Fruit fly (Drosophila melanogaster): Measurements from ENCODE around the gene PolI.

Gene PolI

DNA sequence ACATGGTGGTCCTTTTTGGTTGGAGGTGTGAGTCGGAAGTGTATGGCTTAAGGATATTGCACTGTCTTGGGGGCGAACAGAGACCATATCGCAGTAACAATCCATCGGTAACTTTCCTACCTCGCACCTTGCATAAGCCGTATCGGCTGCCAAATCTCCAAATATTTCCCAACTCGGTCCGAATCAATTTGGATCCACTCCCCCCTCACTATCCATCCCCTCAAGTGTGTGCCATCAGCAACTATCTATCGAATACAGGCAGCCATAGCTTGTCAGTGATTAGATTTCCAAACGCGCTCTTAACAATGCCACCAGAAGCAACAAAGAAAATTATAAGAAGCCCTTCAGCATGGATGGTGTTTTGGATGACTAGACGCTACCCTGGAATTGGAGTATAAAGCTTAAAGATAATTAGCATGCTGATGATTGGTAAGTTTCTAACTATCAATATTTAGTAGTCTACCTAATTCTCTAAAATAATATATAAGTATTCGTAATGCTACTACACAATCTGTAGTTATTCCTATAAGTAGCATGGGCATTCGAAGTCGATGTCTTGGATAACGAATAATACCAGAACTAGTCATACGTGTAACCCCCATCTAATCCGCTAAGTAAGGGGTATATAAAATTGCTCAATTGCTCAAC is 26.6 kb upstream of the PolI start:
- TF ChIP-seq psq (optimal IDR thresholded peaks at IDR 0.05): no peak
- TF ChIP-seq Sin3A (optimal IDR thresholded peaks at IDR 0.05): no peak
- TF ChIP-seq Myc (optimal IDR thresholded peaks at IDR 0.05): no peak
- no peak for TF ChIP-seq ttk (optimal IDR thresholded peaks at IDR 0.05)
- TF ChIP-seq insv (optimal IDR thresholded peaks at IDR 0.05): no peak
- TF ChIP-seq h (optimal IDR thresholded peaks at IDR 0.05): no peak

DNA sequence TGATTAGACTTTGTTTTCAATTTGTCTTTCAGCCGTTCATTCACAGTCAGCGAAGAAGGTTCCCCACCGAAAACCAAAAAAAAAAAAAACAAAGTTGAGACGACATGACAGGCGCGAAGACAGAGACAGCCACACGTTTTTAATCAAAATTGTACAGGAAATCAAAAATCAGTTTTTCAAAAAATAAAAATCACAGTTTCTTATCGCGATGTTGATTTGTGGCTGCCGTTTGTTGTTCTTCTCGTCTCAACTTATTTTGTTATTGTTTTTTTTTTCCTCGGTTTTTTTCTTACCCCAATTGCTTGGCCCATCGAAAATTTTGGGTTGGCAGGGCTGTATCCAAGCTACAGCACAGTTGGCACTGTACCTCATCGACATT is 26.0 kb upstream of the PolI start:
- no peak for TF ChIP-seq psq (optimal IDR thresholded peaks at IDR 0.05)
- no peak for TF ChIP-seq insv (optimal IDR thresholded peaks at IDR 0.05)
- TF ChIP-seq Myc (optimal IDR thresholded peaks at IDR 0.05): no peak
- TF ChIP-seq h (optimal IDR thresholded peaks at IDR 0.05): no peak
- TF ChIP-seq Sin3A (optimal IDR thresholded peaks at IDR 0.05): no peak
- no peak for TF ChIP-seq ttk (optimal IDR thresholded peaks at IDR 0.05)

DNA sequence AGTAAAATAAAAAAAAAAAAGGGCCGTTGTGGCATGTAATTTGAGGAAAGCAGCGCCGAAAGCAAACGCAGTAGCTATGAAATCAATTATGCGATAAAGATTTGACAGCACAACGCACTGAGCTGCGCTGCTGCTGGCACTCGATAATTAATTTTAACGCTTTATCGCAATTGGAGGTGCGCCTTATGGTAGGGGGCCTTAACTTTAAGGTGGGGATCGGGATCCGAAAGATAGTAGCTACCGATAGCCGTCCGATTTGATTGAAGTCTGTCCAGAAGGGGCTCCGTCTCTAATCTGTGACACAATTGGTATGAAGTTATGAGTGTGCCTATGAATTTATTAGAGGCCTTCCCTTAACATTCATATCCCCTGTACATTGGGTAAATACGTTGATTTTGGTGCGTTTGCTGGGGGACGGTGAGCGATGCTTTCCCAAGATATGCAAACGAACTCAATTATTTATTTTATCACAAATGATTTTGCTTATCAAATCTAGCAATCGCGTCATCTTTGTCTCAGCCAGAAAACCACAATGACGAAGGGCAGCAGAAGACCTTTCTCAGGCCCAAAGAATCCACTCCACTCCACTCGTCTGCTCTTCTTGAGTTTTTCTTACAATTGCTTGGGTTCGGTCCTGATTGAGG is 24.8 kb upstream of the PolI start:
- no peak for TF ChIP-seq Sin3A (optimal IDR thresholded peaks at IDR 0.05)

DNA sequence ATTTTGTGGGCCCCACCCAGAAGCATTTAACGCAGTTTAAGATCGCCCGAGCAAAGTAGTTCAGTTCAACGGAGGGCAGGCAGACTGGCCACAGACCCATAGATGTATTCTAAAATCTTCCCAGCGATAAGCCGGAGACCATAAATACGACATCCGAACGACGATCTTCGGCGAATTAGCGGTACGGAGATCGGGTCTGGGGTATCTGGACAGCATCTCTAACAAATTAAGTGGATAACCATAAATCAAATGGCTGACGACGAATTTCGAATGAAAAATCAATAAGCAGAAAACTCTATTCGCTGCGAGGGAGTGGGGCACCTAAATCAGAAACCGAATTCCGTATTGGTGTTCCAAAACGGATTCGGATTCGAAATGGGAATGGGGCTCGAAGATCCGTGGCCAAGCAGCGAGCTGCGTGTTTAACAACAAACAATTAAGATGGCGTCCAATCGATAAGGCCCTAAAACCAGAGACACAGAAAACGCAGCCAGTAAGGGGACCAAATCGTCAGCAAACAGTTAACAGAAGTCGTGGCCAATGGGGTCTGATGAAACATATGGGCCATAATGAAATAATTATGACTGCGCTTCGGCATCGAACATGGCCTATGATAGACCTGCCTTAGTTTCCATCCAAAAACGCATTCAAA is 22.3 kb upstream of the PolI start:
- TF ChIP-seq psq (optimal IDR thresholded peaks at IDR 0.05) (no peak), h (optimal IDR thresholded peaks at IDR 0.05) (no peak), insv (optimal IDR thresholded peaks at IDR 0.05) (no peak)

DNA sequence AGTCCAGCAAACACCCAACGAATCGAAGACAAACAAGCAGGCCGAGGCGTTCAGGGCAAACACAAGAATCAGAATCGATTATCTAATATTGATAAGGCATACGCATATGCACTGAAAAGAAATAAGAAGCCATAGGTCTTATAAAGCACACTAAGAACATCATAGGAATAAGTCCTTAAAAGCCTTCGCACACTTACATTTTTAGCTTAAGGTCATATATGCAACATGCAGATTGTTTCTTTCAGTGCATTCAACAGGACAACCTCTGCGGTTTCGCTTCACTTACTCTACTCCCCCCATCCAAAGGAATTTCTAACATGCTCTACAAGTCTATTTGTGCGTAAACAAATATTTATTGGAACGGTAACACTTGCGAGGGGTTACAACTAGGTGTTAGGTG is 20.7 kb upstream of the PolI start:
- TF ChIP-seq Sin3A (optimal IDR thresholded peaks at IDR 0.05) (no peak), psq (optimal IDR thresholded peaks at IDR 0.05) (no peak)

DNA sequence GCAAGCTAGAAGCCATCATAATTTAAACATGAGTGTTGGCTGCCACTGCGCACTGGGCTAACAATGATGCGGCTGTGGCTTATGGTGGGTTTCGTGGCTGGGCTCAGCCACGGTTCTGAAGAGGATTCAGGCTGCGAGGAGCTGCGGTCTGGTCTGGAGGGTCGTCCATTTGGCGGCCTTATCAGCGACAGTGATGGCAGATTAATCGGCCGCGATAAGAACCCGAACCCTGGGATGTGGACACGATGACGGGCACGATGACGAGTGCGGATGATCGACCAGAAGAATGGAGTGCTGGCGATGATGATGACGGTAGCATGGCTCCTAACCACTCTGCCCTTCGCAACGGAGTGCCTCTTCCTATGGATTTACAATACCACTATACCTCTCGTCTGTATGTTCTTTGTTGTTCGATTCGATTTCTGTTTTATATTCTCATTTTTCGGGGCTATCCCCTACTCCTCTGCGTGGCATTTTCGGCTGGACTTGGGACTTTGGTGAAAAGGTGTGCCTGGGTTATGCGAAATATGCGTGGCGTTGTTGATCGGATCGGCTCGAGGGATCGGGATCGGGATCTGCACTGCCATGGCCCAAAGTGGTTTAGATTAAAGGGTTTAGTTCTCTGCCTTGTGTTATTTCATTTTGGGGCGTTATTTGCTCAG is 17.6 kb upstream of the PolI start:
- TF ChIP-seq ttk (optimal IDR thresholded peaks at IDR 0.05) (no peak), Sin3A (optimal IDR thresholded peaks at IDR 0.05) (no peak)

DNA sequence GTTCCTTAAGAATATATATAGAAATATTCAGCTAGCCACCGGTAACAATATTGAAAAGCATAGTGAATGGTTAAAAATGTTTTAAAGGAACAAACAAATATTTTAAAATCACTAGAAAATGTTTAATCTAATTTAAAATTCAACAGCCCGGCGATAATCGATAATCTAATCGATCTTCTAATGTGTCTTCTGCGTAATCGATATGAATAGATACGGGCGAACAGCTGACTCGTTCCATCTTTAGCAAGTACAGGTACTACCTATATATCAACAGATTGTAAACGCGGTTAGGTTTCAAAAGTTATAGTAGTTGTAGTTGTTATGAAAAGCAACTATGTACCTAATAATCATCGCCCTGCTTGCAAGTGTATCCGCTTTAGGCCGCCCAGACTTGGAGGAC is 15.6 kb upstream of the PolI start, which contains the start of gene CG7800:
CG7800 (plus strand) TSS at position 231 of the 400 bp plus-strand sequence.
- no peak for TF ChIP-seq h (optimal IDR thresholded peaks at IDR 0.05)
- TF ChIP-seq ttk (optimal IDR thresholded peaks at IDR 0.05): no peak
- TF ChIP-seq psq (optimal IDR thresholded peaks at IDR 0.05): no peak
- TF ChIP-seq insv (optimal IDR thresholded peaks at IDR 0.05): no peak
- no peak for TF ChIP-seq Myc (optimal IDR thresholded peaks at IDR 0.05)
- no peak for TF ChIP-seq Sin3A (optimal IDR thresholded peaks at IDR 0.05)

DNA sequence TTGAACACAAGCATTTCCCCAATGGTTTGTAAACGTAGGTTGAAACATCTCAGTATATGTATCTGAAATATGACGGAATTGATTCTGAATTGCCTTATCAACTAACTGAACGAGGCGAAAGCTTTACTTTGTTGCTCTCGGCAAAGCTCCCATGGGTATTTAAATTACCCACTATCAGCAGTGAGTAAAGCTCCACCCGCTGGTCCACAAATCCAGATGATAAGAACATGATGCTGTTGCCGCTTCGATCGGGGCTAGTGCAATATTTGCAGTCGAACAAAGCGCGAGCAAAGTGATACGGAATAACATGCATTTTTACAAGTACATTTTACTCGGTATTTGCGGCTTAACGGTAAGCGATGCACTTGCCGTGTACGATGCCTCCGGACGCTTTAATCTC is 13.4 kb upstream of the PolI start, which contains the start of gene CG18249:
CG18249 (plus strand) TSS at position 256 of the 400 bp plus-strand sequence.
- TF ChIP-seq Sin3A (optimal IDR thresholded peaks at IDR 0.05): no peak
- TF ChIP-seq ttk (optimal IDR thresholded peaks at IDR 0.05): no peak
- no peak for TF ChIP-seq insv (optimal IDR thresholded peaks at IDR 0.05)
- TF ChIP-seq psq (optimal IDR thresholded peaks at IDR 0.05): no peak
- no peak for TF ChIP-seq h (optimal IDR thresholded peaks at IDR 0.05)
- TF ChIP-seq Myc (optimal IDR thresholded peaks at IDR 0.05): no peak

DNA sequence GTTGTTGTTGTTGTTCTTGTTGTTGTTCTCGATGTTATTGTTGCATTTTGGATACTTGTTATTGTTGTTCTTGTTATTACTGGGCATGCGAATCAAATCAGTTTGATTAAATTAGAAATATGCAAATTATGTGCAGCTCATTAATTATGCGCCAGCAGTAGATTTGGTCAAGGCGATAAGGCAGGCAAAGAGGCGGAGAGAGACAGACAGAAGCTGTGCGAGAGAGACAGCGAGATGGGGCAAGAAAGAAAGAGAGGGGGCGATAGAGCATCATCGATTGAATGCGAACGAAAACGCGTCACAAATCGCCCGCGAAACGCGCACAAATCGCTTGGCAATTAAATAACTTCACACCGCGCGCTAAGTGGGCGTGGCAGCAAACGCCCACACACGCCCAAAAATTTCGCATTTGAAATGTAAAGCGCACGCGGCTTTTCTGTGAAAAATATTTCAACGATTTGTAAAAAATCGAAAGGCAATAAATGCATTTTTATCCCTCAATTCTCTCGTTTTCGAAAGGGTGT is 10.2 kb upstream of the PolI start:
- TF ChIP-seq ttk (optimal IDR thresholded peaks at IDR 0.05): no peak
- no peak for TF ChIP-seq h (optimal IDR thresholded peaks at IDR 0.05)
- no peak for TF ChIP-seq psq (optimal IDR thresholded peaks at IDR 0.05)
- TF ChIP-seq insv (optimal IDR thresholded peaks at IDR 0.05): no peak

DNA sequence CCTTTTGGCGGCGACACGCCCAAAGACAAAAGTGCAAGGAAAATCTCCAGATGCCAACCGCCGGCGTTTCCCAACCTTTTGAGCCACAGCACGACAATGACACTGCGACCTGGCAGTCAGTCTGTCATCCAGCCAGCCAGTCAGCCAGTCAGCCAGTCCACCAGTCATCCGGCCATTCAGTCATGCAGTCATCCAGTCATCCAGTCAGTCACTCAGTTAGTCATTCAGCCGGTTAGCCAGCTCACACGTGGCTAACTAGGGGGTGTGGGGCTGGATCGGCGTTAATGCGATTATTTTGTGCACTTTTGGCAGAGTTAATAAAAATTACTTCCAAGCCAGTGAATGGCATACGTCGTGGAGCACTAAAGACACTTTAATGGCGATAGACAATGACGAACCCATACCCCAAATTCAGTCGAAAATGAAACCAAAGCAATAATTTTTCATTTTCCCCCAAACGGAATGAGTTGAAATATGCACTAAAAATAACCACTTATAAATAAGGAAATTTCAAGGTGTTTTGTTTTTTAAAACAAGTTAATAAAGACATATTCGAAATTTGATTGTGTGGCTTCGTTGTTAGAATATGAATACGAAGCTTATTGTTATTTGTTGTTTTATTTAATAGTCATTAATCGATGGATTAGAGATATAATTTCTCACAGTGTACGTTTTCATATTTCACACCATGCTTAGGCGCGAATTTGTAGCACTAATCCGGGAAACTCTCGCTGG is 8.4 kb upstream of the PolI start:
- TF ChIP-seq Myc (optimal IDR thresholded peaks at IDR 0.05): no peak
- TF ChIP-seq psq (optimal IDR thresholded peaks at IDR 0.05): no peak
- TF ChIP-seq insv (optimal IDR thresholded peaks at IDR 0.05): no peak
- no peak for TF ChIP-seq ttk (optimal IDR thresholded peaks at IDR 0.05)

DNA sequence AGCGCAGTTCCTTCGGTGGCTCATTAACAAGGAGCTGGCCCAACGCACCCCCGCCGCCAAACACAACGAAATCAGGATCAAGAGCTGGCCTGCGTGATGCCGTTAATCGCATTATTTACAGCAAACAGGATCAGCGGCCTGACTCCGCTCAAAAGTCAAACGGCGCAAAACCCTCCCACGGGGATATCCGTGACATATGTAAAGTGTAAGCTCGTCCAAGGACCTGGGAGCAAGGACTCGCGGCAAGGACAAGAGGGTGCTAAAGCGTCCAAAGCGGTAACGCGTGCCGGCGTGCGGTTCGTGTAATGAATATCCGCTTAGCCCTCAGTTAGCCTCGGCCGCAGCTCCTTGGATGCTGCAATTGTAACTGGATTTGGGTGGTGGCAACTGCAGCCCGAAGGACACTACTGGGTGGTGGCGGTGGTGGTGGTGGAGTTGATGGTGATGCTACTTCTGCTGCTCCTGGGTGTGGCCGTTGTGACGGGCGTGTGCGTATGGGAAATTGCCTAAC is 7.8 kb upstream of the PolI start:
- TF ChIP-seq Sin3A (optimal IDR thresholded peaks at IDR 0.05): no peak
- no peak for TF ChIP-seq psq (optimal IDR thresholded peaks at IDR 0.05)
- TF ChIP-seq h (optimal IDR thresholded peaks at IDR 0.05): no peak
- TF ChIP-seq Myc (optimal IDR thresholded peaks at IDR 0.05): no peak
- TF ChIP-seq insv (optimal IDR thresholded peaks at IDR 0.05): no peak
- TF ChIP-seq ttk (optimal IDR thresholded peaks at IDR 0.05): no peak

DNA sequence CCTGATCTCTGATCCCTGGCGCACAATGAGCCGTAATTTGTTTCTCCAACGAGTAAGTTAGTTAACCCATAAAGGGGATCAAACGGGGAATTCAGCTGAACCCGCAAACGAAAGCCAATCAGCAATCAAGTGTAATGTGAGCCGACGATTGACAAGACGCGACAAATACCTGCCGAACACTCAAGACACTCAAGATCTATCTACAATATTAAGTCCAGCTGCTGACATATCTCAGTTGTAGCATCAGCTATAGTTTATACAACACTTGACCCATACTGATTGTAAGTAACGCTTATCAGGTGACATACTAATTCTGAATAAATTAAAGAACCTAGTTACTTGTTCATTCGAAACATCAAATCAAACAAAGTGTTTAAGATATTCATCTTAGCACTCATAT is 6.0 kb upstream of the PolI start:
- TF ChIP-seq h (optimal IDR thresholded peaks at IDR 0.05): no peak
- TF ChIP-seq ttk (optimal IDR thresholded peaks at IDR 0.05): no peak
- no peak for TF ChIP-seq insv (optimal IDR thresholded peaks at IDR 0.05)
- TF ChIP-seq Sin3A (optimal IDR thresholded peaks at IDR 0.05): no peak
- no peak for TF ChIP-seq psq (optimal IDR thresholded peaks at IDR 0.05)
- TF ChIP-seq Myc (optimal IDR thresholded peaks at IDR 0.05): no peak

Data from Kc167 (cell line).